Worm (Caenorhabditis elegans) whole organism, young adult: ENCODE results near the gene svop-1.

Experiments used
- B0019.2 ChIP-seq: fragments of 200-800 bp; sonication (Bioruptor generic); conservative IDR thresholded peaks from 2 replicates; pipeline ENCODE4 v1.3.6; 2022; ENCODE audit warnings: missing genetic modification reagents, missing genetic modification characterization, missing compliant biosample characterization
- B0261.1 ChIP-seq: sonication (generic microtip); optimal IDR thresholded peaks from 2 replicates; lab custom pipeline; 2016; ENCODE audit warnings: mild to moderate bottlenecking, missing genetic modification characterization, moderate library complexity, missing compliant biosample characterization
- B0336.3 ChIP-seq: fragments of 200-800 bp; sonication (Bioruptor generic); IDR thresholded peaks from 2 replicates; pipeline ENCODE4 v1.3.6; 2022; ENCODE audit warnings: missing genetic modification characterization, missing compliant biosample characterization
- F22D6.2 ChIP-seq: sonication (generic microtip); optimal IDR thresholded peaks from 2 replicates; lab custom pipeline; 2016; ENCODE audit warnings: mild to moderate bottlenecking, missing genetic modification characterization, missing compliant biosample characterization
- F57A8.1 ChIP-seq: fragments of 200-800 bp; sonication (Bioruptor generic); optimal IDR thresholded peaks from 2 replicates; lab custom pipeline; 2018; ENCODE audit warnings: mild to moderate bottlenecking, missing genetic modification characterization, moderate library complexity, missing compliant biosample characterization
- K11D2.4 ChIP-seq: fragments of 200-800 bp; sonication (Bioruptor generic); IDR thresholded peaks from 2 replicates; pipeline ENCODE4 v1.3.6; 2022; ENCODE audit warnings: missing genetic modification reagents, missing genetic modification characterization, missing compliant biosample characterization
- T07F8.4 ChIP-seq: sonication (generic microtip); optimal IDR thresholded peaks from 2 replicates; lab custom pipeline; 2016; ENCODE audit warnings: mild to moderate bottlenecking, missing genetic modification characterization, moderate library complexity, missing compliant biosample characterization
- Y53F4B.3 ChIP-seq: fragments of 200-800 bp; sonication (Bioruptor generic); IDR thresholded peaks from 2 replicates; pipeline ENCODE4 v1.3.6; 2022; ENCODE audit warnings: missing genetic modification reagents, missing genetic modification characterization, missing compliant biosample characterization
- akir-1 ChIP-seq: fragments of 200-800 bp; sonication (Bioruptor generic); optimal IDR thresholded peaks from 2 replicates; lab custom pipeline; 2018; ENCODE audit warnings: mild to moderate bottlenecking, missing genetic modification characterization, moderate library complexity, missing compliant biosample characterization
- ama-1 ChIP-seq, 3 experiments: fragments of 150-350 bp in 1 of 3; sonication (generic microtip) in 2 of 3; optimal IDR thresholded peaks; 2 replicates each; lab custom pipeline; 2014 to 2018; ENCODE audit warnings: missing biosample characterization in 2 of 3, missing genetic modification characterization in 2 of 3, missing genetic modification reagents in 2 of 3
- attf-5 ChIP-seq: fragments of 200-800 bp; sonication (Bioruptor generic); optimal IDR thresholded peaks from 2 replicates; lab custom pipeline; 2018; ENCODE audit warnings: mild to moderate bottlenecking, missing genetic modification characterization, missing compliant biosample characterization
- ccch-3 ChIP-seq: fragments of 200-800 bp; sonication (Bioruptor generic); optimal IDR thresholded peaks from 2 replicates; lab custom pipeline; 2018; ENCODE audit warnings: mild to moderate bottlenecking, missing genetic modification characterization, missing compliant biosample characterization
- ceh-27 ChIP-seq: fragments of 200-800 bp; sonication (Bioruptor generic); optimal IDR thresholded peaks from 2 replicates; lab custom pipeline; 2018; ENCODE audit warnings: mild to moderate bottlenecking, missing genetic modification characterization, moderate library complexity, missing compliant biosample characterization
- ceh-91 ChIP-seq: fragments of 200-800 bp; sonication (Bioruptor generic); IDR thresholded peaks from 2 replicates; pipeline ENCODE4 v1.3.6; 2022; ENCODE audit warnings: missing genetic modification reagents, missing genetic modification characterization, missing compliant biosample characterization
- die-1 ChIP-seq: sonication (generic microtip); optimal IDR thresholded peaks from 2 replicates; lab custom pipeline; 2016; ENCODE audit warnings: missing genotype, mild to moderate bottlenecking, missing genetic modification characterization, missing compliant biosample characterization
- dox-1 ChIP-seq: fragments of 200-800 bp; sonication (Bioruptor generic); IDR thresholded peaks from 2 replicates; pipeline ENCODE4 v1.3.6; 2022; ENCODE audit warnings: missing genetic modification reagents, missing genetic modification characterization, missing compliant biosample characterization
- dpff-1 ChIP-seq: sonication (generic microtip); optimal IDR thresholded peaks from 2 replicates; lab custom pipeline; 2017; ENCODE audit warnings: mild to moderate bottlenecking, missing genetic modification characterization, missing compliant biosample characterization
- efl-1 ChIP-seq: fragments of 150-350 bp; optimal IDR thresholded peaks from 2 replicates; lab custom pipeline; 2014; ENCODE audit warnings: missing biosample characterization, missing genetic modification reagents, missing genetic modification characterization
- ets-4 ChIP-seq: fragments of 200-800 bp; sonication (Bioruptor generic); optimal IDR thresholded peaks from 2 replicates; lab custom pipeline; 2018; ENCODE audit warnings: mild to moderate bottlenecking, missing genetic modification characterization, missing compliant biosample characterization
- hlh-12 ChIP-seq: sonication (generic microtip); optimal IDR thresholded peaks from 2 replicates; lab custom pipeline; 2016; ENCODE audit warnings: missing genetic modification characterization, missing compliant biosample characterization
- hmg-1.2 ChIP-seq: fragments of 200-800 bp; sonication (Bioruptor generic); IDR thresholded peaks from 2 replicates; pipeline ENCODE4 v1.3.6; 2022; ENCODE audit warnings: missing genetic modification reagents, missing genetic modification characterization, missing compliant biosample characterization
- hrde-1 ChIP-seq: sonication (generic microtip); optimal IDR thresholded peaks from 2 replicates; lab custom pipeline; 2016; ENCODE audit warnings: missing genetic modification characterization, mild to moderate bottlenecking, missing compliant biosample characterization, moderate library complexity, missing genotype, missing genetic modification reagents, borderline replicate concordance
- hsf-1 ChIP-seq: fragments of 200-800 bp; sonication (Bioruptor generic); IDR thresholded peaks from 2 replicates; pipeline ENCODE4 v1.3.6; 2022; ENCODE audit warnings: missing genetic modification reagents, missing genetic modification characterization, missing compliant biosample characterization
- let-526 ChIP-seq: fragments of 200-800 bp; sonication (Bioruptor generic); IDR thresholded peaks from 2 replicates; pipeline ENCODE4 v1.3.6; 2022; ENCODE audit warnings: missing genetic modification reagents, missing genetic modification characterization, missing compliant biosample characterization
- lin-26 ChIP-seq: fragments of 200-800 bp; sonication (Bioruptor generic); IDR thresholded peaks from 2 replicates; pipeline ENCODE4 v1.3.6; 2022; ENCODE audit warnings: missing genetic modification reagents, missing genetic modification characterization, missing compliant biosample characterization
- lin-54 ChIP-seq: fragments of 200-800 bp; sonication (Bioruptor generic); optimal IDR thresholded peaks from 2 replicates; lab custom pipeline; 2018; ENCODE audit warnings: mild to moderate bottlenecking, missing genetic modification characterization, missing compliant biosample characterization
- mcd-1 ChIP-seq: fragments of 200-800 bp; sonication (Bioruptor generic); IDR thresholded peaks from 2 replicates; pipeline ENCODE4 v1.3.6; 2022; ENCODE audit warnings: missing genetic modification reagents, missing genetic modification characterization, missing compliant biosample characterization
- nhr-80 ChIP-seq: sonication (generic microtip); optimal IDR thresholded peaks from 2 replicates; lab custom pipeline; 2016; ENCODE audit warnings: missing genetic modification characterization, missing compliant biosample characterization
- pbrm-1 ChIP-seq: fragments of 200-800 bp; sonication (Bioruptor generic); IDR thresholded peaks from 2 replicates; pipeline ENCODE4 v1.3.6; 2022; ENCODE audit warnings: missing genetic modification reagents, missing genetic modification characterization, missing compliant biosample characterization
- rec-8 ChIP-seq, 2 experiments: sonication (generic microtip); optimal IDR thresholded peaks; 2 replicates each; lab custom pipeline; 2016; ENCODE audit warnings: mild to moderate bottlenecking in 2 of 2, missing genetic modification characterization in 2 of 2, missing genetic modification reagents in 2 of 2, missing genotype in 2 of 2, missing biosample characterization in 1 of 2, missing compliant biosample characterization in 1 of 2, moderate library complexity in 1 of 2
- snpc-1.3 ChIP-seq: sonication (generic microtip); optimal IDR thresholded peaks from 2 replicates; lab custom pipeline; 2017; ENCODE audit warnings: missing genetic modification characterization, mild to moderate bottlenecking, missing compliant biosample characterization, antibody characterized with exemption, moderate library complexity, missing genotype, missing genetic modification reagents; ENCODE audit not compliant: insufficient read depth
- sptf-2 ChIP-seq: fragments of 200-800 bp; sonication (Bioruptor generic); optimal IDR thresholded peaks from 2 replicates; lab custom pipeline; 2018; ENCODE audit warnings: mild to moderate bottlenecking, missing genetic modification characterization, missing compliant biosample characterization
- tbp1 ChIP-seq: fragments of 200-800 bp; sonication (Bioruptor generic); optimal IDR thresholded peaks from 2 replicates; lab custom pipeline; 2018; ENCODE audit warnings: mild to moderate bottlenecking, missing genetic modification characterization, missing compliant biosample characterization
- tbx-9 ChIP-seq: sonication (generic microtip); optimal IDR thresholded peaks from 2 replicates; lab custom pipeline; 2016; ENCODE audit warnings: borderline replicate concordance, missing genetic modification characterization, inconsistent platforms, missing compliant biosample characterization
- xnd-1 ChIP-seq: sonication (generic microtip); optimal IDR thresholded peaks from 2 replicates; lab custom pipeline; 2016; ENCODE audit warnings: missing genotype, missing genetic modification reagents, missing genetic modification characterization, missing compliant biosample characterization
- zim-3 ChIP-seq: sonication (generic microtip); optimal IDR thresholded peaks from 2 replicates; lab custom pipeline; 2017; ENCODE audit warnings: mild to moderate bottlenecking, missing genetic modification characterization, moderate library complexity, missing compliant biosample characterization
- ztf-22 ChIP-seq: fragments of 200-800 bp; sonication (Bioruptor generic); optimal IDR thresholded peaks from 2 replicates; lab custom pipeline; 2018; ENCODE audit warnings: mild to moderate bottlenecking, missing genetic modification characterization, moderate library complexity, missing compliant biosample characterization
- ztf-28 ChIP-seq: fragments of 200-800 bp; sonication (Bioruptor generic); IDR thresholded peaks from 2 replicates; pipeline ENCODE4 v1.3.6; 2022; ENCODE audit warnings: missing genetic modification reagents, missing genetic modification characterization, missing compliant biosample characterization

Gene svop-1

DNA sequence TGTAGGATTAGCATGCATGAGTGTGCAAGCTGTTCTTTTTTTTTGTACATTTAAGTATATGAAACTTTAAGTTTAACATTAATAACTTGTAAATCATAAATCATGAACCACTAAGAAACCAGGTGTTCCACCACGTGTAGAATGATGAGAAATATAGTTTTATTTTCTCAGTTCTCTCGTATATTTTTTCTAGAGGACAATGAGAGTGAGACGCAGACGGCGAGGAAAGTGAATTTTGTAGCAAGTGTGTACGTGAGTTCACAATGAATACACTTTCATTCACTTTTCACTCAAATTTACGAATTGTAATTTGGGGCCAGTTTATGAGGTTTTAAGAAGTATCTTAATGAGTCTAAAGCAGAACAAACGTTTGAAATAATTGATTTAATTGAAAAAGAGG, 41.2 kb upstream of the svop-1 start:
- TF ChIP-seq pbrm-1 (no peak), K11D2.4 (GFP tag; lab: Robert Waterston, UW) (no peak), ztf-22 (GFP tag; lab: Kevin White, UChicago) (no peak), mcd-1 (GFP tag; lab: Robert Waterston, UW) (no peak), die-1 (no peak), ets-4 (GFP tag; lab: Kevin White, UChicago) (no peak)

- TF ChIP-seq B0336.3 (GFP tag; lab: Robert Waterston, UW), result no peak
- no peak for TF ChIP-seq B0019.2
Observed at ce11 chrIII:8925539-8925938, 40.3 kb upstream of the svop-1 start.

- TF ChIP-seq akir-1 (GFP tag; lab: Kevin White, UChicago), result no peak
- no peak for TF ChIP-seq lin-26 (GFP tag; lab: Robert Waterston, UW)
- no peak for TF ChIP-seq T07F8.4 (tag; lab: Kevin White, UChicago)
- no peak for TF ChIP-seq dox-1 (GFP tag; lab: Robert Waterston, UW)
- TF ChIP-seq efl-1, result no peak
- TF ChIP-seq ccch-3 (GFP tag; lab: Kevin White, UChicago), result no peak
- TF ChIP-seq ceh-27 (GFP tag; lab: Kevin White, UChicago), result no peak
- no peak for TF ChIP-seq F22D6.2 (tag; lab: Kevin White, UChicago)
- TF ChIP-seq ztf-22 (GFP tag; lab: Kevin White, UChicago), result no peak
- no peak for TF ChIP-seq attf-5
- no peak for TF ChIP-seq F57A8.1 (GFP tag; lab: Kevin White, UChicago)
- no peak for TF ChIP-seq sptf-2 (GFP tag; lab: Kevin White, UChicago)
- TF ChIP-seq rec-8 (tag; optimal IDR thresholded peaks at IDR 0.05; lab: Kevin White, UChicago), result no peak
- no peak for TF ChIP-seq ztf-28
- TF ChIP-seq lin-54 (GFP tag; lab: Kevin White, UChicago), result no peak
- no peak for TF ChIP-seq hsf-1 (GFP tag; lab: Robert Waterston, UW)
- no peak for TF ChIP-seq xnd-1 (tag; lab: Kevin White, UChicago)
- TF ChIP-seq mcd-1 (GFP tag; lab: Robert Waterston, UW), result no peak
- TF ChIP-seq let-526 (GFP tag; lab: Robert Waterston, UW), result no peak
- TF ChIP-seq, all 124 proteins: peak for 0
Observed at ce11 chrIII:8923937-8924336, 38.6 kb upstream of the svop-1 start, which contains the start of gene ZK637.12. ZK637.12 (plus strand) TSS chrIII:8924237.

DNA sequence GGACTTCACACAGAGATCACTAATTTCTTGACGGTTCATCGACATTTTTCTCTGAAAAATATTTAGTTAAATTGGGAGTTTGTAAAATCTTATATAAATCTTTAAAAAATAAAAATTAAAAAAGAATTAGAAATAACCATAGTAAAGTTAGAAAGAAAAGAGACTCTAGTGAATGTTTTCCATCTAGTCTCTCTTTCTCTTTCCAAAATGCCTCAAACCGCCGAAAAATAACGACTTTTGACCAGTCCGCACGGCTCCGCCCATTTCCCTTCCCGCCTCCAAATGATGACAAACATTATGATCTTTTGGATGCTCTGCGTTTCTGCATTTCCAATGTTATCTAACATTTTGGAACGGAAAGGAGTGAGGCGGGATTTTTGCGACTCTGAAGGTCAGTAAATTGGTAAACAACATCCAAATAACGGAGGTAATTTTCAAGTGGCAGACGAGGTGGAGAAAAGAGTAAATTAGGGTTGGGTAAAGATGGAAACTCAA, 38.0 kb upstream of the svop-1 start, which contains the start of gene glb-1:
Gene glb-1, minus strand, starts transcription at position 51 of the 495 bp plus-strand sequence.
- peak; percentile 73 for TF ChIP-seq efl-1
- TF ChIP-seq tbx-9 (tag; lab: Kevin White, UChicago), result no peak
- TF ChIP-seq dpff-1, result no peak
- TF ChIP-seq ceh-91 (GFP tag; lab: Robert Waterston, UW), result no peak
- TF ChIP-seq hmg-1.2 (GFP tag; lab: Robert Waterston, UW), result peak; percentile 65
- no peak for TF ChIP-seq Y53F4B.3
- TF ChIP-seq B0261.1 (tag; lab: Kevin White, UChicago), result no peak

DNA sequence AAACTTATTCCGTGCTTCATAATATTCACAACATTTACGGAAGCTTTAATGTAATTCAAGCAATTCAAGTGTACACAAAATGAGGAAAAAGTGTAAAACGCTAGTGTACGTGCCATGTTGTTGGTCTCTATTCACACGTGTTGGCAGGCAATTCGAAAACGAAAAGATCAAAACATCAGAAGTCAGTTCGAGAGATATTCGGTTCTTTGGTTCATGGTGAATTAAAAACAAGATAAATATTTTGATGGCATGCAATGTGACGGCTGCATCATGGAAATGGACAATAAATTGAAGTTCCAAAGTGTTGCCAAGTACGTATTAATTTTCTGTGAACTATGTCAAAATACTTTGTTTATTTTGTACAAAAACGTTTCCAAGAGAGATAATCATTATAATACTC, 36.8 kb upstream of the svop-1 start:
- TF ChIP-seq nhr-80 (tag; lab: Kevin White, UChicago) (no peak), tbp1 (no peak), hlh-12 (tag; lab: Kevin White, UChicago) (no peak), zim-3 (tag; lab: Kevin White, UChicago) (no peak), ama-1 (optimal IDR thresholded peaks at IDR 0.05; lab: Kevin White, UChicago) (peak; percentile 63), ama-1 (GFP tag; optimal IDR thresholded peaks at IDR 0.05; lab: Kevin White, UChicago) (no peak), snpc-1.3 (no peak), hrde-1 (no peak)
- TF ChIP-seq, all 124 proteins: peak for 1
